Fruit fly (Drosophila melanogaster): ENCODE results near the gene CG6937.

DNA sequence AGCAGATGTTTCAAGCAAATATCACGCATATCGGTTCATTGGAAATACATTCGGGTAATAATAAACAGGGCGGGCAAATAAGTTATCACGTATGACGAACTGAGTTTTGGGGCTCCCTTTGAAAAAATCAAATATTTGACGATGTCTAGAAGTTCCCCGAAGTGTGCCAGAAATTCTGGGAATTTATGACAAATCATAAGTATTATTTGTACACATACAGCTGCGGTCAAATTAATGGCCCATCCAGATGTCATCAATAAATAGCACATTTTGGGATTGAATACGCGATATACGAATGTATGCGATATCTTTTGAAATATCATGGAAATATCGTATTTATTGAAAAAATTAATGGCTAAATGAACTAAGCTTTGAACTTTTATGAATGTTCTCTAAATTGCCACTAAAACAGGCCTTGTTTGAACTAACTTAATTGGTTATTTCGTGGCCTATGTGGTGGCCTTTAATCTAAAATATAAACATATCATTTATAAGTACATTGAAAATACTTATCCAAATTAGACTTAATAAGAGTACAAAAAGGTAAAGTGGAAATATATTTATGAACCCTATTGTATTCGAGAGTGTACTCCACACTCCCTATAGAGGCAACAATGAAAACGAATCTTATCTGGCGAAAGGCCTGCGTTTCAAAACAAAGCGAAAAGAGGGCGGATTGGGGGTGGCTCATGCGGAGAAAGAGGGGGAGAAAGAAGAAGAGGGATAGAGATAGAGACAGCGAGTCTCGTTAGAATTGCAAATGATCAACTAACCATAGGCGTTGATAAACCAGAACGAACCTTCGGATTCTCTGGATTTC, 41.2 kb downstream of the CG6937 start:
- TF ChIP-seq CG8478 (optimal IDR thresholded peaks at IDR 0.05): no peak
- no peak for TF ChIP-seq CTCF (optimal IDR thresholded peaks at IDR 0.05)
